Worm (Caenorhabditis elegans): Measurements from ENCODE around the gene nhr-281.

- no peak for TF ChIP-seq ets-7 (tag; optimal IDR thresholded peaks at IDR 0.05)
- TF ChIP-seq flt-1 (GFP tag; IDR thresholded peaks at IDR 0.05) = peak; percentile 11; the same call in 1 of the 2 replicates
- no peak for TF ChIP-seq tbx-37 (GFP tag; conservative IDR thresholded peaks at IDR 0.05)
- no peak for TF ChIP-seq hmg-4 (GFP tag; optimal IDR thresholded peaks at IDR 0.05)
- no peak for TF ChIP-seq ama-1 (optimal IDR thresholded peaks at IDR 0.05)
- TF ChIP-seq hmbx-1 (tag; optimal IDR thresholded peaks at IDR 0.05) = no peak
- no peak for TF ChIP-seq tbx-11 (GFP tag; IDR thresholded peaks at IDR 0.05)
- no peak for TF ChIP-seq scrt-1 (GFP tag; IDR thresholded peaks at IDR 0.05)
- TF ChIP-seq sea-1 (GFP tag; conservative IDR thresholded peaks at IDR 0.05) = peak; percentile 73; the same call in 1 of the 2 replicates
- TF ChIP-seq ceh-13 (GFP tag; optimal IDR thresholded peaks at IDR 0.05) = no peak
- no peak for TF ChIP-seq F13C5.2 (tag; optimal IDR thresholded peaks at IDR 0.05)
- TF ChIP-seq B0310.2 (tag; optimal IDR thresholded peaks at IDR 0.05) = no peak
- no peak for TF ChIP-seq tra-4 (tag; optimal IDR thresholded peaks at IDR 0.05)
These were observed 21.6 kb upstream of the nhr-281 start for ce11 chrX:14134883-14135282.
